Worm (Caenorhabditis elegans): ENCODE results near the gene ilcr-2.

Gene ilcr-2

ce11 chrII:5514846-5515245 lies 39.8 kb downstream of the ilcr-2 start, which contains the start of gene sahd-1:
sahd-1 (minus strand) TSS chrII:5514945.
- TF ChIP-seq elt-1 (tag; optimal IDR thresholded peaks at IDR 0.05) (no peak), fos-1 (tag; optimal IDR thresholded peaks at IDR 0.05) (peak; percentile 45)

- TF ChIP-seq ceh-82 (tag; optimal IDR thresholded peaks at IDR 0.05) (no peak), aly-2 (tag; optimal IDR thresholded peaks at IDR 0.05) (no peak), fos-1 (tag; optimal IDR thresholded peaks at IDR 0.05) (peak; percentile 43)
Observed at ce11 chrII:5515542-5515941, 40.5 kb downstream of the ilcr-2 start, which contains the start of gene ZK177.3. ZK177.3 (plus strand) TSS chrII:5515842.

ce11 chrII:5517643-5518042 lies 42.6 kb downstream of the ilcr-2 start, which contains the start of gene ZK177.9:
ZK177.9 (minus strand) TSS chrII:5517743.
- TF ChIP-seq fos-1 (tag; optimal IDR thresholded peaks at IDR 0.05) = no peak
- no peak for TF ChIP-seq nhr-11 (tag; optimal IDR thresholded peaks at IDR 0.05)
- no peak for TF ChIP-seq elt-1 (tag; optimal IDR thresholded peaks at IDR 0.05)
- no peak for TF ChIP-seq lsy-2 (tag; optimal IDR thresholded peaks at IDR 0.05)
- TF ChIP-seq nhr-10 (tag; optimal IDR thresholded peaks at IDR 0.05) = no peak
- no peak for TF ChIP-seq unc-62 (GFP tag; optimal IDR thresholded peaks at IDR 0.05)
- TF ChIP-seq alr-1 (tag; optimal IDR thresholded peaks at IDR 0.05) = no peak
- TF ChIP-seq blmp-1 (tag; optimal IDR thresholded peaks at IDR 0.05; ENCODE audit: insufficient read depth) = no peak
- TF ChIP-seq ama-1 (optimal IDR thresholded peaks at IDR 0.05) = no peak
- TF ChIP-seq ztf-1 (GFP tag; conservative IDR thresholded peaks at IDR 0.05) = no peak
- no peak for TF ChIP-seq ceh-16 (tag; optimal IDR thresholded peaks at IDR 0.05)
- TF ChIP-seq mdl-1 (tag; optimal IDR thresholded peaks at IDR 0.05) = no peak
- TF ChIP-seq aly-2 (tag; optimal IDR thresholded peaks at IDR 0.05) = no peak
- TF ChIP-seq lin-39 (tag; optimal IDR thresholded peaks at IDR 0.05) = no peak
- no peak for TF ChIP-seq ZK546.5 (tag; optimal IDR thresholded peaks at IDR 0.05)
- no peak for TF ChIP-seq lin-13 (GFP tag; optimal IDR thresholded peaks at IDR 0.05)

- no peak for TF ChIP-seq nhr-10 (tag; optimal IDR thresholded peaks at IDR 0.05)
- TF ChIP-seq nhr-25 (tag; optimal IDR thresholded peaks at IDR 0.05) = no peak
- TF ChIP-seq sma-3 (GFP tag; optimal IDR thresholded peaks at IDR 0.05) = no peak
- TF ChIP-seq dmd-4 (tag; optimal IDR thresholded peaks at IDR 0.05) = no peak
Observed at ce11 chrII:5518055-5518454, 43.0 kb downstream of the ilcr-2 start.

ce11 chrII:5518910-5519309 lies 43.9 kb downstream of the ilcr-2 start, which contains the start of gene ZK177.2:
ZK177.2 (plus strand) TSS chrII:5519210.
- TF ChIP-seq alr-1 (tag; optimal IDR thresholded peaks at IDR 0.05) = no peak
- TF ChIP-seq nhr-11 (tag; optimal IDR thresholded peaks at IDR 0.05) = no peak
- TF ChIP-seq mdl-1 (tag; optimal IDR thresholded peaks at IDR 0.05) = no peak
- TF ChIP-seq unc-55 (GFP tag; optimal IDR thresholded peaks at IDR 0.05) = no peak
- no peak for TF ChIP-seq skn-1 (tag; optimal IDR thresholded peaks at IDR 0.05)
- no peak for TF ChIP-seq blmp-1 (tag; optimal IDR thresholded peaks at IDR 0.05; ENCODE audit: insufficient read depth)
- no peak for TF ChIP-seq lin-39 (tag; optimal IDR thresholded peaks at IDR 0.05)
- no peak for TF ChIP-seq nhr-10 (tag; optimal IDR thresholded peaks at IDR 0.05)
- no peak for TF ChIP-seq sma-9 (GFP tag; optimal IDR thresholded peaks at IDR 0.05)
- no peak for TF ChIP-seq sma-9 (tag; optimal IDR thresholded peaks at IDR 0.05)
- no peak for TF ChIP-seq nhr-12 (tag; optimal IDR thresholded peaks at IDR 0.05)

ce11 chrII:5521411-5521810 lies 46.4 kb downstream of the ilcr-2 start, which contains the start of gene ZK177.12:
ZK177.12 (plus strand) TSS chrII:5521711.
- TF ChIP-seq fos-1 (tag; optimal IDR thresholded peaks at IDR 0.05) (no peak), elt-3 (tag; optimal IDR thresholded peaks at IDR 0.05) (no peak), sem-4 (tag; optimal IDR thresholded peaks at IDR 0.05) (no peak), alr-1 (tag; optimal IDR thresholded peaks at IDR 0.05) (no peak), unc-62 (GFP tag; optimal IDR thresholded peaks at IDR 0.05) (no peak)

- no peak for TF ChIP-seq ztf-4 (tag; optimal IDR thresholded peaks at IDR 0.05)
- TF ChIP-seq unc-62 (GFP tag; optimal IDR thresholded peaks at IDR 0.05) = no peak
- TF ChIP-seq elt-3 (tag; optimal IDR thresholded peaks at IDR 0.05) = no peak
- TF ChIP-seq ceh-16 (tag; optimal IDR thresholded peaks at IDR 0.05) = no peak
- TF ChIP-seq peb-1 (tag; optimal IDR thresholded peaks at IDR 0.05) = no peak
- TF ChIP-seq R02D3.7 (tag; optimal IDR thresholded peaks at IDR 0.05) = no peak
- TF ChIP-seq fos-1 (tag; optimal IDR thresholded peaks at IDR 0.05) = no peak
- TF ChIP-seq nhr-12 (tag; optimal IDR thresholded peaks at IDR 0.05) = no peak
- TF ChIP-seq egl-27 (tag; optimal IDR thresholded peaks at IDR 0.05) = no peak
- TF ChIP-seq Y55F3AM.14 (GFP tag; optimal IDR thresholded peaks at IDR 0.05) = no peak
- TF ChIP-seq sem-4 (tag; optimal IDR thresholded peaks at IDR 0.05) = no peak
- no peak for TF ChIP-seq mdl-1 (tag; optimal IDR thresholded peaks at IDR 0.05)
- TF ChIP-seq ama-1 (optimal IDR thresholded peaks at IDR 0.05) = no peak
- TF ChIP-seq sma-3 (GFP tag; optimal IDR thresholded peaks at IDR 0.05) = no peak
- no peak for TF ChIP-seq ZK546.5 (tag; optimal IDR thresholded peaks at IDR 0.05)
- no peak for TF ChIP-seq nhr-21 (tag; optimal IDR thresholded peaks at IDR 0.05)
- TF ChIP-seq ceh-82 (tag; optimal IDR thresholded peaks at IDR 0.05) = no peak
- TF ChIP-seq nhr-10 (tag; optimal IDR thresholded peaks at IDR 0.05) = no peak
- no peak for TF ChIP-seq skn-1 (tag; optimal IDR thresholded peaks at IDR 0.05)
Observed at ce11 chrII:5522637-5523036, 47.6 kb downstream of the ilcr-2 start, which contains the start of gene ZK177.11. ZK177.11 (plus strand) TSS chrII:5522937.
